Worm (Caenorhabditis elegans) whole organism, mixed stage, embryonic: Measurements from ENCODE around the gene M195.2.

Experiments used
- M03D4.4 ChIP-seq: sonication (generic microtip); optimal IDR thresholded peaks from 2 replicates; lab custom pipeline; 2017; ENCODE audit warnings: mild to moderate bottlenecking, missing genetic modification characterization, missing compliant biosample characterization
- ceh-83 ChIP-seq: fragments of 200-800 bp; sonication (Bioruptor generic); optimal IDR thresholded peaks from 2 replicates; lab custom pipeline; 2018; ENCODE audit warnings: mild to moderate bottlenecking, missing genetic modification characterization, missing compliant biosample characterization
- elt-3 ChIP-seq: fragments of 150-350 bp; optimal IDR thresholded peaks from 2 replicates; lab custom pipeline; 2014; ENCODE audit warnings: missing biosample characterization, missing genetic modification characterization
- lin-13 ChIP-seq: fragments of 150-350 bp; optimal IDR thresholded peaks from 2 replicates; lab custom pipeline; 2014; ENCODE audit warnings: missing biosample characterization, missing genetic modification characterization
- lsy-2 ChIP-seq: fragments of 150-350 bp; optimal IDR thresholded peaks from 2 replicates; lab custom pipeline; 2014; ENCODE audit warnings: missing biosample characterization, missing genetic modification characterization
- mls-2 ChIP-seq: sonication (generic microtip); optimal IDR thresholded peaks from 2 replicates; lab custom pipeline; 2016; ENCODE audit warnings: mild to moderate bottlenecking, missing genetic modification characterization, moderate library complexity, missing compliant biosample characterization
- nhr-12 ChIP-seq: fragments of 150-350 bp; optimal IDR thresholded peaks from 2 replicates; lab custom pipeline; 2014; ENCODE audit warnings: missing biosample characterization, missing genetic modification characterization
- nhr-237 ChIP-seq: fragments of 150-350 bp; optimal IDR thresholded peaks from 2 replicates; lab custom pipeline; 2014; ENCODE audit warnings: missing biosample characterization, missing genetic modification characterization
- nhr-28 ChIP-seq: fragments of 150-350 bp; optimal IDR thresholded peaks from 2 replicates; lab custom pipeline; 2014; ENCODE audit warnings: missing biosample characterization, missing genetic modification characterization
- pha-4 ChIP-seq: fragments of 150-350 bp; optimal IDR thresholded peaks from 2 replicates; lab custom pipeline; 2018; ENCODE audit warnings: missing biosample characterization, missing genetic modification reagents, missing genetic modification characterization
- snpc-4 ChIP-seq: fragments of 150-350 bp; optimal IDR thresholded peaks from 2 replicates; lab custom pipeline; 2014; ENCODE audit warnings: missing biosample characterization, missing genetic modification characterization
- unc-39 ChIP-seq: fragments of 150-350 bp; optimal IDR thresholded peaks from 2 replicates; lab custom pipeline; 2014; ENCODE audit warnings: missing biosample characterization, missing genetic modification characterization
- unc-62 ChIP-seq: fragments of 150-350 bp; optimal IDR thresholded peaks from 2 replicates; lab custom pipeline; 2014; ENCODE audit warnings: missing biosample characterization, missing genetic modification reagents, missing genetic modification characterization
- ztf-11 ChIP-seq: fragments of 150-350 bp; optimal IDR thresholded peaks from 2 replicates; lab custom pipeline; 2014; ENCODE audit warnings: missing biosample characterization, missing genetic modification characterization

DNA sequence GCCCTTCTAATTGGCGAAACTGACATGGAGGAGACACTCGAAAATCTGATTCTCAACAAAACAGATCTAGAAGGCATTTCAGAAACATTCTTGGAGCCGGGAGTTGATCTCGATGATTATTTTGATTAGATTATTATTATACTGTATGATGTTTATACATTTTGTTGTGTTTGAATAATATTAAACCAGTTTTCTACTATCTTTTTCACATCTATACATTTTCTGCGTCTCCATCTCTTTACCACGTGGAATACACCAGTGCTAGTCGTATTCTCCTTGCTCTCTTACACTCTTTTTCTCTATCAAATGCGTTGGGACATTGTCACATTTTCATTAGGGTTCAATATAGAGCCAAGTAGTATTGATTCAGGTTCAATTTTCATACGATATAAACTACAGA lies 31.1 kb upstream of the M195.2 start, which contains the start of gene C26D10.4:
- TF ChIP-seq elt-3 (tag; lab: Kevin White, UChicago) = no peak
- TF ChIP-seq mls-2 = no peak
- no peak for TF ChIP-seq lin-13 (tag; lab: Kevin White, UChicago)
- TF ChIP-seq unc-62 = no peak
- no peak for TF ChIP-seq unc-39
- no peak for TF ChIP-seq snpc-4 (tag; lab: Kevin White, UChicago)
- TF ChIP-seq ceh-83 = no peak
- no peak for TF ChIP-seq nhr-12
- no peak for TF ChIP-seq M03D4.4 (tag; lab: Kevin White, UChicago)
- no peak for TF ChIP-seq nhr-237 (tag; lab: Kevin White, UChicago)
- TF ChIP-seq pha-4 (tag; lab: Kevin White, UChicago) = no peak
- no peak for TF ChIP-seq lsy-2 (tag; lab: Kevin White, UChicago)
- TF ChIP-seq nhr-28 (tag; lab: Kevin White, UChicago) = no peak
- no peak for TF ChIP-seq ztf-11 (tag; lab: Kevin White, UChicago)
